Worm (Caenorhabditis elegans): ENCODE results near the gene plc-4.

DNA sequence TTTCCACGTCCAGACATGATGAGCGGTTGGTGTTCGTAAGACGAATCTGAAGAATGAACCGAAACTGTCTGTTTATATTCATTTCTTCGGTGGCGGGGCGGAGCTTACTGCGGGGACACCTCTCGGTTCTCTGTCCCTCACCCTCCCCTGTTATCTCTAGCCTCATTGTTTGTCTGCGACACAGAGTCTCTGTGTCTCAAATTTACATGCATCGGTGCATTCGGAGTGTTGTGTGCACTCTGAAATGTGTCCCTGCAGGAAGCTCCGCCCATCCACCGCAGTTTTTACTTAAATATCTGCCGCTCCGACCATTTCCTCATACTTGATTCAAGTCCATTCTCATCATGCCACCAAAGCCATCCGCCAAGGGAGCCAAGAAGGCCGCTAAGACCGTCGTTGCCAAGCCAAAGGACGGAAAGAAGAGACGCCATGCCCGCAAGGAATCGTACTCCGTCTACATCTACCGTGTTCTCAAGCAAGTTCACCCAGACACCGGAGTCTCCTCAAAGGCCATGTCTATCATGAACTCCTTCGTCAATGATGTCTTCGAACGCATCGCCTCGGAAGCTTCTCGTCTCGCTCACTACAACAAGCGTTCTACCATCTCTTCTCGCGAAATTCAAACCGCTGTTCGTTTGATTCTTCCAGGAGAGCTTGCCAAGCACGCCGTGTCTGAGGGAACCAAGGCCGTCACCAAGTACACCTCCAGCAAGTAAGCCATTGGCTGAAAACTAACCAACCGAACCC is 26.1 kb downstream of the plc-4 start, which contains the start of the genes his-61 and his-62:
- TF ChIP-seq aptf-3 (GFP tag; IDR thresholded peaks at IDR 0.05) (peak; percentile 62; the same call in 1 of the 2 replicates), zfh-2 (GFP tag; conservative IDR thresholded peaks at IDR 0.05) (no peak), ama-1 (optimal IDR thresholded peaks at IDR 0.05) (no peak), ama-1 (GFP tag; optimal IDR thresholded peaks at IDR 0.05) (no peak), unc-62 (GFP tag; optimal IDR thresholded peaks at IDR 0.05) (no peak), ZK185.1 (tag; optimal IDR thresholded peaks at IDR 0.05; ENCODE audit: poor library complexity, severe bottlenecking) (peak; percentile 39)

Measured in whole organism, young adult.